Fruit fly (Drosophila melanogaster) whole organism, embryonic: Measurements from ENCODE around the gene CG17029.
A peak's percentile ranks its signal among the peaks of the same experiment; 100 is the strongest.

ENCODE experiments used
- Abd-B ChIP-seq: fragments of 200-800 bp; sonication (Bioruptor generic); optimal IDR thresholded peaks from 2 replicates; lab custom pipeline; 2018; ENCODE audit warnings: missing biosample characterization, mild to moderate bottlenecking, missing genetic modification characterization, moderate library complexity
- BEAF-32 ChIP-seq: fragments of 200-800 bp; sonication (Bioruptor generic); optimal IDR thresholded peaks from 3 replicates; lab custom pipeline; 2017; ENCODE audit warnings: missing biosample characterization, missing genetic modification characterization, mild to moderate bottlenecking, moderate library complexity, missing genetic modification reagents
- Bdp1 ChIP-seq: fragments of 200-800 bp; sonication (Bioruptor generic); optimal IDR thresholded peaks from 3 replicates; lab custom pipeline; 2016; ENCODE audit warnings: missing biosample characterization, missing genetic modification characterization
- Bgb ChIP-seq: fragments of 200-800 bp; sonication (Bioruptor generic); IDR thresholded peaks from 2 replicates; pipeline ENCODE4 v1.3.6; 2022; ENCODE audit warnings: missing biosample characterization, missing genetic modification characterization; ENCODE audit not compliant: partially characterized antibody
- CG10209 ChIP-seq: fragments of 200-800 bp; sonication (Bioruptor generic); optimal IDR thresholded peaks from 3 replicates; lab custom pipeline; 2017; ENCODE audit warnings: missing biosample characterization, mild to moderate bottlenecking, missing genetic modification characterization, missing genetic modification reagents
- CG10959 ChIP-seq: fragments of 200-800 bp; sonication (Bioruptor generic); IDR thresholded peaks from 2 replicates; pipeline ENCODE4 v1.3.6; 2022; ENCODE audit warnings: missing biosample characterization, missing genetic modification characterization
- CG11085 ChIP-seq: fragments of 200-800 bp; sonication (Bioruptor generic); IDR thresholded peaks from 2 replicates; pipeline ENCODE4 v1.3.6; 2022; ENCODE audit warnings: missing biosample characterization, missing genetic modification characterization
- CG13894 ChIP-seq: fragments of 200-800 bp; sonication (Bioruptor generic); optimal IDR thresholded peaks from 3 replicates; lab custom pipeline; 2018; ENCODE audit warnings: missing biosample characterization, mild to moderate bottlenecking, missing genetic modification characterization, moderate library complexity
- CG14710 ChIP-seq: fragments of 200-800 bp; sonication (Bioruptor generic); optimal IDR thresholded peaks from 3 replicates; lab custom pipeline; 2019; ENCODE audit warnings: missing biosample characterization, mild to moderate bottlenecking, missing genetic modification characterization, moderate library complexity
- CG1603 ChIP-seq: fragments of 200-800 bp; sonication (Bioruptor generic); optimal IDR thresholded peaks from 2 replicates; lab custom pipeline; 2019; ENCODE audit warnings: missing biosample characterization, mild to moderate bottlenecking, missing genetic modification characterization, moderate library complexity
- CG1647 ChIP-seq: fragments of 200-800 bp; sonication (Bioruptor generic); optimal IDR thresholded peaks from 3 replicates; lab custom pipeline; 2016; ENCODE audit warnings: missing biosample characterization, missing genetic modification characterization
- CG1832 ChIP-seq: fragments of 200-800 bp; sonication (Bioruptor generic); optimal IDR thresholded peaks from 2 replicates; lab custom pipeline; 2017; ENCODE audit warnings: missing biosample characterization, mild to moderate bottlenecking, missing genetic modification characterization, inconsistent platforms
- CG31441 ChIP-seq: fragments of 200-800 bp; sonication (Bioruptor generic); IDR thresholded peaks from 2 replicates; pipeline ENCODE4 v1.3.6; 2022; ENCODE audit warnings: missing biosample characterization, missing genetic modification characterization
- CG3838 ChIP-seq: fragments of 200-800 bp; sonication (Bioruptor generic); optimal IDR thresholded peaks from 3 replicates; lab custom pipeline; 2016; ENCODE audit warnings: missing biosample characterization, missing genetic modification characterization
- CG5180 ChIP-seq: fragments of 200-800 bp; sonication (Bioruptor generic); optimal IDR thresholded peaks from 3 replicates; lab custom pipeline; 2017; ENCODE audit warnings: missing biosample characterization, missing genetic modification characterization, mild to moderate bottlenecking, moderate library complexity, missing genetic modification reagents
- CrebB ChIP-seq: fragments of 200-800 bp; sonication (Bioruptor generic); optimal IDR thresholded peaks from 3 replicates; lab custom pipeline; 2018; ENCODE audit warnings: missing biosample characterization, mild to moderate bottlenecking, missing genetic modification characterization
- D ChIP-seq, 2 experiments: fragments of 200-800 bp in 1 of 2; fragments of >200 bp in 1 of 2; sonication (Bioruptor generic) in 1 of 2; optimal IDR thresholded peaks; 2 replicates in 1 of 2; 3 replicates in 1 of 2; lab custom pipeline; 2017; ENCODE audit warnings: mild to moderate bottlenecking in 1 of 2, missing biosample characterization in 1 of 2, missing genetic modification characterization in 1 of 2, missing genetic modification reagents in 1 of 2
- Dp ChIP-seq: fragments of 200-800 bp; sonication (Bioruptor generic); optimal IDR thresholded peaks from 2 replicates; lab custom pipeline; 2018; ENCODE audit warnings: missing biosample characterization, mild to moderate bottlenecking, missing genetic modification characterization, moderate library complexity
- Eip74EF ChIP-seq, 2 experiments: fragments of 200-800 bp in 1 of 2; fragments of >200 bp in 1 of 2; sonication (Bioruptor generic) in 1 of 2; optimal IDR thresholded peaks; 2 replicates each; lab custom pipeline; 2017 to 2019; ENCODE audit warnings: missing biosample characterization in 2 of 2, missing genetic modification characterization in 2 of 2, mild to moderate bottlenecking in 1 of 2, moderate library complexity in 1 of 2
- H15 ChIP-seq: fragments of 200-800 bp; sonication (Bioruptor generic); IDR thresholded peaks from 3 replicates; pipeline ENCODE4 v1.3.6; 2022; ENCODE audit warnings: missing biosample characterization, missing genetic modification characterization
- HmgD ChIP-seq: fragments of 200-800 bp; sonication (Bioruptor generic); optimal IDR thresholded peaks from 3 replicates; lab custom pipeline; 2016; ENCODE audit warnings: missing biosample characterization, missing genetic modification characterization
- Hmr ChIP-seq: fragments of 200-800 bp; sonication (Bioruptor generic); optimal IDR thresholded peaks from 3 replicates; lab custom pipeline; 2017; ENCODE audit warnings: mild to moderate bottlenecking, missing biosample characterization, missing genetic modification reagents, missing genetic modification characterization
- Med ChIP-seq: fragments of 200-800 bp; sonication (Bioruptor generic); peaks from one replicate; lab custom pipeline; 2016; ENCODE audit warnings: missing biosample characterization, missing genetic modification characterization, mild to moderate bottlenecking, inconsistent platforms, moderate library complexity
- Myb ChIP-seq: fragments of 200-800 bp; sonication (Bioruptor generic); optimal IDR thresholded peaks from 2 replicates; lab custom pipeline; 2016; ENCODE audit warnings: missing biosample characterization, missing genetic modification characterization
- NFAT ChIP-seq: fragments of 200-800 bp; sonication (Bioruptor generic); IDR thresholded peaks from 2 replicates; pipeline ENCODE4 v1.3.6; 2022; ENCODE audit warnings: missing biosample characterization, missing genetic modification characterization
- Opbp ChIP-seq: fragments of 200-800 bp; sonication (Bioruptor generic); IDR thresholded peaks from 3 replicates; pipeline ENCODE4 v1.3.6; 2022; ENCODE audit warnings: missing biosample characterization, missing genetic modification characterization; ENCODE audit not compliant: partially characterized antibody
- PHDP ChIP-seq: fragments of 200-800 bp; sonication (Bioruptor generic); optimal IDR thresholded peaks from 3 replicates; lab custom pipeline; 2018; ENCODE audit warnings: missing biosample characterization, mild to moderate bottlenecking, missing genetic modification characterization, moderate library complexity
- Stat92E ChIP-seq, 3 experiments: fragments of >200 bp in 2 of 3; fragments of 200-800 bp in 1 of 3; sonication (Bioruptor generic) in 1 of 3; optimal IDR thresholded peaks; 2 replicates each; lab custom pipeline; 2017 to 2019; ENCODE audit warnings: missing biosample characterization in 3 of 3, missing genetic modification characterization in 3 of 3, mild to moderate bottlenecking in 1 of 3, moderate library complexity in 1 of 3
- Taf1 ChIP-seq: fragments of 200-800 bp; sonication (Bioruptor generic); IDR thresholded peaks from 2 replicates; pipeline ENCODE4 v1.3.6; 2022; ENCODE audit warnings: missing biosample characterization, missing genetic modification characterization
- Trl ChIP-seq, 3 experiments: fragments of >200 bp in 2 of 3; fragments of 200-800 bp in 1 of 3; sonication (Bioruptor generic) in 1 of 3; optimal IDR thresholded peaks; 2 replicates in 1 of 3; 3 replicates in 2 of 3; lab custom pipeline; 2016 to 2017; ENCODE audit warnings: missing biosample characterization in 1 of 3, missing genetic modification characterization in 1 of 3
- btn ChIP-seq: fragments of 200-800 bp; sonication (Bioruptor generic); optimal IDR thresholded peaks from 2 replicates; lab custom pipeline; 2016; ENCODE audit warnings: missing biosample characterization, missing genetic modification characterization
- cas ChIP-seq: fragments of 200-800 bp; sonication (Bioruptor generic); IDR thresholded peaks from 2 replicates; pipeline ENCODE4 v1.3.6; 2022; ENCODE audit warnings: missing biosample characterization, missing genetic modification characterization
- chif ChIP-seq, 2 experiments: fragments of 200-800 bp; sonication (Bioruptor generic); optimal IDR thresholded peaks; 3 replicates each; lab custom pipeline; 2016; ENCODE audit warnings: missing biosample characterization in 2 of 2, missing genetic modification characterization in 2 of 2
- ci ChIP-seq: fragments of 200-800 bp; sonication (Bioruptor generic); IDR thresholded peaks from 3 replicates; pipeline ENCODE4 v1.3.6; 2022; ENCODE audit warnings: missing biosample characterization, missing genetic modification characterization
- dm ChIP-seq: fragments of 200-800 bp; sonication (Bioruptor generic); optimal IDR thresholded peaks from 3 replicates; lab custom pipeline; 2016; ENCODE audit warnings: missing biosample characterization, missing genetic modification characterization
- dysf ChIP-seq: fragments of 200-800 bp; sonication (Bioruptor generic); IDR thresholded peaks from 3 replicates; pipeline ENCODE4 v1.3.6; 2022; ENCODE audit warnings: missing biosample characterization, missing genetic modification characterization
- eve ChIP-seq, 2 experiments: fragments of >200 bp; optimal IDR thresholded peaks; 2 replicates each; lab custom pipeline; 2017; ENCODE audit warnings: missing biosample characterization in 2 of 2, missing genetic modification characterization in 2 of 2
- ftz-f1 ChIP-seq: fragments of 200-800 bp; sonication (Bioruptor generic); optimal IDR thresholded peaks from 2 replicates; lab custom pipeline; 2016; ENCODE audit warnings: missing biosample characterization, missing genetic modification characterization
- jigr1 ChIP-seq: fragments of 200-800 bp; sonication (Bioruptor generic); IDR thresholded peaks from 3 replicates; pipeline ENCODE4 v1.3.6; 2022; ENCODE audit warnings: missing biosample characterization, missing genetic modification characterization
- jumu ChIP-seq: fragments of 200-800 bp; sonication (Bioruptor generic); optimal IDR thresholded peaks from 3 replicates; lab custom pipeline; 2016; ENCODE audit warnings: missing biosample characterization, missing genetic modification characterization
- lmd ChIP-seq: fragments of 200-800 bp; sonication (Bioruptor generic); IDR thresholded peaks from 2 replicates; pipeline ENCODE4 v1.3.6; 2022; ENCODE audit warnings: missing biosample characterization, missing genetic modification characterization
- phol ChIP-seq: fragments of 200-800 bp; sonication (Bioruptor generic); optimal IDR thresholded peaks from 3 replicates; lab custom pipeline; 2018; ENCODE audit warnings: missing biosample characterization, mild to moderate bottlenecking, missing genetic modification characterization, moderate library complexity
- pnt ChIP-seq: fragments of 200-800 bp; sonication (Bioruptor generic); optimal IDR thresholded peaks from 3 replicates; lab custom pipeline; 2016; ENCODE audit warnings: missing biosample characterization, missing genetic modification characterization
- sim ChIP-seq: fragments of 200-800 bp; sonication (Bioruptor generic); IDR thresholded peaks from 2 replicates; pipeline ENCODE4 v1.3.6; 2022; ENCODE audit warnings: missing biosample characterization, missing genetic modification characterization
- tin ChIP-seq: fragments of 200-800 bp; sonication (Bioruptor generic); optimal IDR thresholded peaks from 3 replicates; lab custom pipeline; 2016; ENCODE audit warnings: missing biosample characterization, missing genetic modification characterization
- toy ChIP-seq: fragments of 200-800 bp; sonication (Bioruptor generic); IDR thresholded peaks from 2 replicates; pipeline ENCODE4 v1.3.6; 2022; ENCODE audit warnings: missing biosample characterization, missing genetic modification characterization
- tx ChIP-seq: fragments of 200-800 bp; sonication (Bioruptor generic); optimal IDR thresholded peaks from 2 replicates; lab custom pipeline; 2016; ENCODE audit warnings: missing biosample characterization, missing genetic modification characterization
- usp ChIP-seq: fragments of >200 bp; optimal IDR thresholded peaks from 2 replicates; lab custom pipeline; 2017; ENCODE audit warnings: missing biosample characterization, missing genetic modification characterization
- vvl ChIP-seq: fragments of 200-800 bp; sonication (Bioruptor generic); IDR thresholded peaks from 2 replicates; pipeline ENCODE4 v1.3.6; 2022; ENCODE audit warnings: missing biosample characterization, missing genetic modification characterization

The CG17029 gene

dm6 chr3L:16021064-16021683 lies 44.5 kb downstream of the CG17029 start (continued):
- peak; percentile 37 for TF ChIP-seq btn (GFP tag; lab: Kevin White, UChicago)
- no peak for TF ChIP-seq HmgD (GFP tag; lab: Kevin White, UChicago)
- peak; percentile 80 for TF ChIP-seq Med (GFP tag; lab: Kevin White, UChicago)
- TF ChIP-seq Taf1, result no peak
- TF ChIP-seq eve (GFP tag; optimal IDR thresholded peaks at IDR 0.05; lab: Kevin White, UChicago), result peak in 1 of 2 experiments; percentile 21
- no peak for TF ChIP-seq Eip74EF (GFP tag; optimal IDR thresholded peaks at IDR 0.05; lab: Kevin White, UChicago)
- no peak for TF ChIP-seq H15 (GFP tag; lab: Robert Waterston, UW)
- peak; percentile 74 for TF ChIP-seq CG10959
- TF ChIP-seq CG1603, result peak; percentile 87
- no peak for TF ChIP-seq CG13894 (tag; lab: Kevin White, UChicago)
- no peak for TF ChIP-seq usp (GFP tag; lab: Kevin White, UChicago)
- TF ChIP-seq D (optimal IDR thresholded peaks at IDR 0.05; lab: Kevin White, UChicago), result peak; percentile 68
- TF ChIP-seq D (GFP tag; optimal IDR thresholded peaks at IDR 0.05; lab: Kevin White, UChicago), result peak; percentile 63
- TF ChIP-seq vvl (GFP tag; lab: Robert Waterston, UW), result peak; percentile 72
- no peak for TF ChIP-seq CG1647 (GFP tag; lab: Kevin White, UChicago)
- peak; percentile 27 for TF ChIP-seq Abd-B
- TF ChIP-seq CG5180, result no peak
- TF ChIP-seq pnt (GFP tag; lab: Kevin White, UChicago), result peak; percentile 67
- TF ChIP-seq chif (GFP tag; optimal IDR thresholded peaks at IDR 0.05; lab: Kevin White, UChicago), result peak; percentile 35 to 82
- TF ChIP-seq tx (GFP tag; lab: Kevin White, UChicago), result no peak
- TF ChIP-seq Bdp1, result peak; percentile 30
- no peak for TF ChIP-seq Myb (GFP tag; lab: Kevin White, UChicago)
- no peak for TF ChIP-seq CG1832 (GFP tag; lab: Kevin White, UChicago)
- no peak for TF ChIP-seq Trl (optimal IDR thresholded peaks at IDR 0.05; lab: Kevin White, UChicago)
- peak; percentile 57 for TF ChIP-seq Trl (GFP tag; optimal IDR thresholded peaks at IDR 0.05; lab: Kevin White, UChicago)
- peak; percentile 29 for TF ChIP-seq jumu (GFP tag; lab: Kevin White, UChicago)
- no peak for TF ChIP-seq Opbp
- TF ChIP-seq CG10209 (GFP tag; lab: Kevin White, UChicago), result peak; percentile 42
- no peak for TF ChIP-seq Hmr (GFP tag; lab: Kevin White, UChicago)
- TF ChIP-seq BEAF-32 (GFP tag; lab: Kevin White, UChicago), result no peak
- TF ChIP-seq NFAT, result no peak
- no peak for TF ChIP-seq dm
- no peak for TF ChIP-seq CG11085 (GFP tag; lab: Robert Waterston, UW)
- TF ChIP-seq ftz-f1 (GFP tag; lab: Kevin White, UChicago), result no peak
- peak; percentile 36; the same call in 1 of the 3 replicates for TF ChIP-seq dysf (GFP tag; lab: Robert Waterston, UW)
- no peak for TF ChIP-seq jigr1 (GFP tag; lab: Robert Waterston, UW)
- TF ChIP-seq PHDP, result no peak
- TF ChIP-seq lmd (GFP tag; lab: Robert Waterston, UW), result no peak
- TF ChIP-seq phol (tag; lab: Kevin White, UChicago), result peak; percentile 76
- TF ChIP-seq Stat92E (GFP tag; optimal IDR thresholded peaks at IDR 0.05; lab: Kevin White, UChicago), result no peak
- 0 out of 2 replicates have a peak, but pooled peaks have one; percentile 63 for TF ChIP-seq sim (GFP tag; lab: Robert Waterston, UW)
- TF ChIP-seq Bgb, result no peak
- no peak for TF ChIP-seq CG3838 (GFP tag; lab: Kevin White, UChicago)
- TF ChIP-seq Dp, result no peak
- peak; percentile 68 for TF ChIP-seq CG31441 (GFP tag; lab: Robert Waterston, UW)
- peak; percentile 82 for TF ChIP-seq CG14710 (tag; lab: Kevin White, UChicago)
- peak; percentile 73 for TF ChIP-seq ci (GFP tag; lab: Robert Waterston, UW)
- TF ChIP-seq CrebB (tag; lab: Kevin White, UChicago), result no peak
- peak; percentile 58 for TF ChIP-seq tin
- TF ChIP-seq toy (GFP tag; lab: Robert Waterston, UW), result no peak
- TF ChIP-seq cas (GFP tag; lab: Robert Waterston, UW), result no peak
